Worm (Caenorhabditis elegans) whole organism, L4 larva: Measurements from ENCODE around the gene ccm-3.

Experiments used
- D1046.2 ChIP-seq: fragments of 200-800 bp; sonication (Bioruptor generic); IDR thresholded peaks from 2 replicates; pipeline ENCODE4 v1.3.6; 2022; ENCODE audit warnings: missing genetic modification characterization, missing compliant biosample characterization
- F10B5.3 ChIP-seq: sonication (generic microtip); optimal IDR thresholded peaks from 2 replicates; lab custom pipeline; 2016; ENCODE audit warnings: mild to moderate bottlenecking, missing genetic modification characterization, missing compliant biosample characterization
- F37D6.2 ChIP-seq: sonication (generic microtip); optimal IDR thresholded peaks from 2 replicates; lab custom pipeline; 2016; ENCODE audit warnings: mild to moderate bottlenecking, missing genetic modification characterization, missing compliant biosample characterization
- F44E2.7 ChIP-seq: fragments of 200-800 bp; sonication (Bioruptor generic); IDR thresholded peaks from 2 replicates; pipeline ENCODE4 v2.1.2; 2022; ENCODE audit warnings: missing genetic modification characterization, missing compliant biosample characterization
- Y48G9A.11 ChIP-seq: fragments of 200-800 bp; sonication (Bioruptor generic); IDR thresholded peaks from 2 replicates; pipeline ENCODE4 v1.3.6; 2022; ENCODE audit warnings: missing genetic modification reagents, missing genetic modification characterization, missing compliant biosample characterization
- Y75B8A.6 ChIP-seq: fragments of 200-800 bp; sonication (Bioruptor generic); IDR thresholded peaks from 2 replicates; pipeline ENCODE4 v1.3.6; 2022; ENCODE audit warnings: missing genetic modification reagents, missing genetic modification characterization, missing compliant biosample characterization
- ZK546.5 ChIP-seq, 2 experiments: sonication (generic microtip); optimal IDR thresholded peaks; 2 replicates each; lab custom pipeline; 2017; ENCODE audit warnings: missing biosample characterization in 2 of 2, missing genetic modification characterization in 2 of 2
- aly-2 ChIP-seq: sonication (generic microtip); optimal IDR thresholded peaks from 2 replicates; lab custom pipeline; 2018; ENCODE audit warnings: missing biosample characterization, missing genetic modification characterization
- attf-4 ChIP-seq: sonication (generic microtip); optimal IDR thresholded peaks from 3 replicates; lab custom pipeline; 2017; ENCODE audit warnings: missing biosample characterization, missing genetic modification characterization
- ceh-20 ChIP-seq: fragments of 200-800 bp; sonication (Bioruptor generic); IDR thresholded peaks from 2 replicates; pipeline ENCODE4 v1.3.6; 2022; ENCODE audit warnings: missing genetic modification reagents, missing genetic modification characterization, missing compliant biosample characterization
- ces-1 ChIP-seq: fragments of 150-350 bp; sonication (generic microtip); optimal IDR thresholded peaks from 4 replicates; lab custom pipeline; 2014; ENCODE audit warnings: missing biosample characterization, missing genetic modification reagents, missing genetic modification characterization
- dmd-8 ChIP-seq: fragments of 200-800 bp; sonication (Bioruptor generic); IDR thresholded peaks from 2 replicates; pipeline ENCODE4 v1.3.6; 2022; ENCODE audit warnings: missing genetic modification characterization, missing compliant biosample characterization
- fos-1 ChIP-seq: fragments of 150-350 bp; optimal IDR thresholded peaks from 2 replicates; lab custom pipeline; 2014; ENCODE audit warnings: missing biosample characterization, missing genetic modification characterization
- gei-8 ChIP-seq: fragments of 200-800 bp; sonication (Bioruptor generic); optimal IDR thresholded peaks from 2 replicates; lab custom pipeline; 2018; ENCODE audit warnings: mild to moderate bottlenecking, missing genetic modification characterization, missing compliant biosample characterization
- jun-1 ChIP-seq: fragments of 150-350 bp; optimal IDR thresholded peaks from 2 replicates; lab custom pipeline; 2014; ENCODE audit warnings: missing biosample characterization, missing genetic modification reagents, missing genetic modification characterization
- lin-1 ChIP-seq: fragments of 200-800 bp; sonication (Bioruptor generic); IDR thresholded peaks from 2 replicates; pipeline ENCODE4 v1.3.6; 2022; ENCODE audit warnings: missing genetic modification reagents, missing genetic modification characterization, missing compliant biosample characterization
- lin-38 ChIP-seq: fragments of 200-800 bp; sonication (Bioruptor generic); IDR thresholded peaks from 2 replicates; pipeline ENCODE4 v1.3.6; 2022; ENCODE audit warnings: missing genetic modification reagents, missing genetic modification characterization, missing compliant biosample characterization
- lir-3 ChIP-seq: sonication (generic microtip); optimal IDR thresholded peaks from 2 replicates; lab custom pipeline; 2016; ENCODE audit warnings: mild to moderate bottlenecking, missing genetic modification characterization, missing compliant biosample characterization
- mdl-1 ChIP-seq, 2 experiments: fragments of 150-350 bp in 1 of 2; sonication (generic microtip) in 1 of 2; optimal IDR thresholded peaks; 2 replicates each; lab custom pipeline; 2014 to 2017; ENCODE audit warnings: missing biosample characterization in 2 of 2, missing genetic modification characterization in 2 of 2
- mep-1 ChIP-seq: fragments of 150-350 bp; sonication (generic microtip); optimal IDR thresholded peaks from 3 replicates; lab custom pipeline; 2014; ENCODE audit warnings: missing biosample characterization, missing genetic modification characterization
- mes-2 ChIP-seq: sonication (generic microtip); optimal IDR thresholded peaks from 2 replicates; lab custom pipeline; 2016; ENCODE audit warnings: missing genotype, mild to moderate bottlenecking, missing genetic modification characterization, missing compliant biosample characterization; ENCODE audit not compliant: poor library complexity, severe bottlenecking
- mxl-2 ChIP-seq: fragments of 200-800 bp; sonication (Bioruptor generic); conservative IDR thresholded peaks from 2 replicates; pipeline ENCODE4 v1.3.6; 2022; ENCODE audit warnings: missing genetic modification reagents, missing genetic modification characterization, missing compliant biosample characterization
- nhr-10 ChIP-seq: fragments of 150-350 bp; optimal IDR thresholded peaks from 2 replicates; lab custom pipeline; 2014; ENCODE audit warnings: missing biosample characterization, missing genetic modification characterization
- nhr-11 ChIP-seq: fragments of 150-350 bp; optimal IDR thresholded peaks from 2 replicates; lab custom pipeline; 2014; ENCODE audit warnings: missing biosample characterization, missing genetic modification characterization
- nhr-111 ChIP-seq: fragments of 200-800 bp; sonication (Bioruptor generic); optimal IDR thresholded peaks from 2 replicates; lab custom pipeline; 2018; ENCODE audit warnings: mild to moderate bottlenecking, missing genetic modification characterization, missing compliant biosample characterization
- nhr-41 ChIP-seq: fragments of 200-800 bp; sonication (Bioruptor generic); IDR thresholded peaks from 2 replicates; pipeline ENCODE4 v1.3.6; 2022; ENCODE audit warnings: missing genetic modification reagents, missing genetic modification characterization, missing compliant biosample characterization
- nhr-48 ChIP-seq: sonication (generic microtip); optimal IDR thresholded peaks from 2 replicates; lab custom pipeline; 2016; ENCODE audit warnings: mild to moderate bottlenecking, missing genetic modification characterization, missing compliant biosample characterization
- php-3 ChIP-seq: fragments of 200-800 bp; sonication (Bioruptor generic); IDR thresholded peaks from 2 replicates; pipeline ENCODE4 v1.3.6; 2022; ENCODE audit warnings: missing genetic modification reagents, missing genetic modification characterization, missing compliant biosample characterization
- saeg-2 ChIP-seq: fragments of 200-800 bp; sonication (Bioruptor generic); IDR thresholded peaks from 2 replicates; pipeline ENCODE4 v1.3.6; 2022; ENCODE audit warnings: missing genetic modification reagents, missing genetic modification characterization, missing compliant biosample characterization
- sdz-12 ChIP-seq: fragments of 200-800 bp; sonication (Bioruptor generic); optimal IDR thresholded peaks from 2 replicates; lab custom pipeline; 2018; ENCODE audit warnings: mild to moderate bottlenecking, missing genetic modification characterization, missing compliant biosample characterization
- snpc-4 ChIP-seq: fragments of 150-350 bp; optimal IDR thresholded peaks from 2 replicates; lab custom pipeline; 2014; ENCODE audit warnings: missing biosample characterization, missing genetic modification characterization
- tra-1 ChIP-seq: fragments of 200-800 bp; sonication (Bioruptor generic); IDR thresholded peaks from 2 replicates; pipeline ENCODE4 v1.3.6; 2022; ENCODE audit warnings: missing genetic modification reagents, missing genetic modification characterization, missing compliant biosample characterization
- unc-62 ChIP-seq, 3 experiments: fragments of 150-350 bp in 1 of 3; sonication (generic microtip); optimal IDR thresholded peaks in 2 of 3; peaks in 1 of 3; 1 replicate in 1 of 3; 2 replicates in 2 of 3; lab custom pipeline; 2014 to 2017; ENCODE audit warnings: missing biosample characterization in 3 of 3, missing genetic modification characterization in 3 of 3, missing genetic modification reagents in 3 of 3, missing genotype in 1 of 3
- vab-7 ChIP-seq: fragments of 200-800 bp; sonication (Bioruptor generic); IDR thresholded peaks from 2 replicates; pipeline ENCODE4 v1.3.6; 2022; ENCODE audit warnings: missing genetic modification reagents, missing genetic modification characterization, missing compliant biosample characterization
- zag-1 ChIP-seq: fragments of 150-350 bp; optimal IDR thresholded peaks from 2 replicates; lab custom pipeline; 2014; ENCODE audit warnings: missing biosample characterization, missing genetic modification characterization
- zfp-2 ChIP-seq: sonication (generic microtip); optimal IDR thresholded peaks from 2 replicates; lab custom pipeline; 2016; ENCODE audit warnings: mild to moderate bottlenecking, missing genetic modification characterization, missing compliant biosample characterization
- zip-2 ChIP-seq: fragments of 150-350 bp; optimal IDR thresholded peaks from 2 replicates; lab custom pipeline; 2014; ENCODE audit warnings: missing biosample characterization, missing genetic modification characterization
- ztf-7 ChIP-seq: fragments of 150-350 bp; optimal IDR thresholded peaks from 2 replicates; lab custom pipeline; 2014; ENCODE audit warnings: missing biosample characterization, missing genetic modification characterization

The ccm-3 gene

ce11 chrII:10587742-10588141, 19.3 kb downstream of the ccm-3 start, which contains the start of gene crn-3:
Gene crn-3 (plus strand): TSS chrII:10588042.
- TF ChIP-seq fos-1 (tag; lab: Kevin White, UChicago), result no peak
- TF ChIP-seq saeg-2 (GFP tag; lab: Robert Waterston, UW), result no peak
- no peak for TF ChIP-seq mes-2 (tag; lab: Kevin White, UChicago)
- TF ChIP-seq F37D6.2 (tag; lab: Kevin White, UChicago), result no peak
- no peak for TF ChIP-seq nhr-111 (GFP tag; lab: Kevin White, UChicago)
- no peak for TF ChIP-seq lin-38 (GFP tag; lab: Robert Waterston, UW)
- TF ChIP-seq mep-1 (tag; lab: Kevin White, UChicago), result no peak
- no peak for TF ChIP-seq Y48G9A.11 (GFP tag; lab: Robert Waterston, UW)
- TF ChIP-seq zfp-2, result no peak
- TF ChIP-seq gei-8, result no peak
- TF ChIP-seq ZK546.5 (tag; optimal IDR thresholded peaks at IDR 0.05; lab: Kevin White, UChicago), result no peak

ce11 chrII:10584036-10584435, 23.0 kb downstream of the ccm-3 start, which contains the start of gene algn-9:
Gene algn-9 (plus strand): TSS chrII:10584336.
- TF ChIP-seq mxl-2 (GFP tag; lab: Robert Waterston, UW) (no peak), aly-2 (tag; lab: Kevin White, UChicago) (no peak), nhr-11 (no peak), zag-1 (no peak), sdz-12 (no peak), attf-4 (no peak), nhr-41 (GFP tag; lab: Robert Waterston, UW) (no peak), tra-1 (GFP tag; lab: Robert Waterston, UW) (no peak), F44E2.7 (GFP tag; lab: Robert Waterston, UW) (no peak), ztf-7 (tag; lab: Kevin White, UChicago) (no peak), F10B5.3 (tag; lab: Kevin White, UChicago) (no peak)
- TF ChIP-seq, all 104 proteins: peak for 0

- no peak for TF ChIP-seq nhr-10 (tag; lab: Kevin White, UChicago)
- no peak for TF ChIP-seq lir-3 (tag; lab: Kevin White, UChicago)
- no peak for TF ChIP-seq zip-2 (tag; lab: Kevin White, UChicago)
- TF ChIP-seq ceh-20 (GFP tag; lab: Robert Waterston, UW), result no peak
- no peak for TF ChIP-seq dmd-8
- no peak for TF ChIP-seq php-3 (GFP tag; lab: Robert Waterston, UW)
- TF ChIP-seq tra-1 (GFP tag; lab: Robert Waterston, UW), result no peak
- TF ChIP-seq ces-1 (GFP tag; lab: Kevin White, UChicago), result no peak
- TF ChIP-seq lin-1, result no peak
- no peak for TF ChIP-seq Y75B8A.6
- no peak for TF ChIP-seq snpc-4 (tag; lab: Kevin White, UChicago)
- TF ChIP-seq mdl-1 (tag; optimal IDR thresholded peaks at IDR 0.05; lab: Kevin White, UChicago), result no peak
- TF ChIP-seq ztf-7 (tag; lab: Kevin White, UChicago), result no peak
- TF ChIP-seq jun-1 (tag; lab: Kevin White, UChicago), result no peak
- no peak for TF ChIP-seq D1046.2 (GFP tag; lab: Robert Waterston, UW)
- no peak for TF ChIP-seq nhr-48 (tag; lab: Kevin White, UChicago)
- TF ChIP-seq unc-62 (GFP tag; optimal IDR thresholded peaks at IDR 0.05 in 1 of 2; lab: Kevin White, UChicago), result no peak
- TF ChIP-seq unc-62 (tag; optimal IDR thresholded peaks at IDR 0.05; lab: Kevin White, UChicago), result no peak
- TF ChIP-seq vab-7 (GFP tag; lab: Robert Waterston, UW), result no peak
Measured at ce11 chrII:10582318-10582717, 24.8 kb downstream of the ccm-3 start, which contains the start of gene mrps-22. Gene mrps-22 (plus strand): TSS chrII:10582618.
